Worm (Caenorhabditis elegans) whole organism, late embryonic: ENCODE data around the gene lron-3.

Source experiments
- dve-1 ChIP-seq: sonication (generic microtip); optimal IDR thresholded peaks from 2 replicates; lab custom pipeline; 2017; ENCODE audit warnings: antibody characterized with exemption, mild to moderate bottlenecking, missing genetic modification characterization, missing compliant biosample characterization
- hlh-13 ChIP-seq: fragments of 200-800 bp; sonication (Bioruptor generic); optimal IDR thresholded peaks from 2 replicates; lab custom pipeline; 2018; ENCODE audit warnings: mild to moderate bottlenecking, missing genetic modification characterization, missing compliant biosample characterization
- hlh-30 ChIP-seq: sonication (generic microtip); optimal IDR thresholded peaks from 2 replicates; lab custom pipeline; 2017; ENCODE audit warnings: antibody characterized with exemption, missing genetic modification characterization, missing compliant biosample characterization; ENCODE audit not compliant: insufficient read depth
- pax-1 ChIP-seq: fragments of 150-350 bp; optimal IDR thresholded peaks from 2 replicates; lab custom pipeline; 2014; ENCODE audit warnings: missing biosample characterization, missing genetic modification characterization
- pros-1 ChIP-seq: fragments of 150-350 bp; optimal IDR thresholded peaks from 2 replicates; lab custom pipeline; 2014; ENCODE audit warnings: missing biosample characterization, missing genetic modification reagents, missing genetic modification characterization
- rnt-1 ChIP-seq: sonication (generic microtip); optimal IDR thresholded peaks from 2 replicates; lab custom pipeline; 2016; ENCODE audit warnings: missing genetic modification characterization, missing compliant biosample characterization
- syd-9 ChIP-seq: sonication (generic microtip); optimal IDR thresholded peaks from 2 replicates; lab custom pipeline; 2016; ENCODE audit warnings: mild to moderate bottlenecking, missing genetic modification characterization, moderate library complexity, missing compliant biosample characterization

The lron-3 gene

DNA sequence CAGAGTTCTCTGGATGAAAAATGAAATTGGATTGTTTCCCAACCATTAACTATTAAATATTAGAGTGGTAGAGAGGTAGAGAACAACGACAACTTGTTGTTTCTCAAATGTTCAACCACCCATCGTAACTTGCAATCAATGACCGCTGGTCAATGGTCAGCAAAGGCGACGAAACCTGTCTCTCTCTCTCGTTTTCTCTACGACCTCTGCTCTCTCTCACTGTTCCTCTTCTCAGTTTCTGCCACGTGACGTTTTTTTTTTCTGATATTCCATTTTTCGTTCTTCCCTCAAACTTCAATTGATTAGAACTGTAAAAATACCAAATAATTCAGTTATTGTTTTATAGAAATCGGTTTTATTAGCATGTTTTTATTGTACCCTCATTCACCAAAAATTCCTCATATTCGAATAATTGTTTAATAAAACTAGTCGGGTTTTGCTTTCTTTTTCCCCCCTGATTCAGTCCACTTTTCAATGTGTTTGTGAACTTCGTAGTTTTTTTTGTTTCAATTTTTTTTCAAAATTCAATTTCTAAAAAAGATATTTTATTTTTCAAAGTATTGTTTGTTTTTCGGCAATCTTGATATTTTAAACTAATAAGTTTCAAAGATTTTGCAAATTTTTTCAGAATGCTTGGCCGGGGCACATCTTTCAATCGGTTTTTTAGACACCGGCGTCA is 60.7 kb downstream of the lron-3 start, which contains the start of gene suox-1:
Gene suox-1 (plus strand): TSS at position 629 of the 679 bp plus-strand sequence.
- TF ChIP-seq hlh-13 (GFP tag; lab: Kevin White, UChicago): no peak
- no peak for TF ChIP-seq pax-1 (tag; lab: Kevin White, UChicago)
- TF ChIP-seq syd-9 (tag; lab: Kevin White, UChicago): no peak
- no peak for TF ChIP-seq dve-1 (tag; lab: Kevin White, UChicago)
- no peak for TF ChIP-seq rnt-1 (tag; lab: Kevin White, UChicago)
- peak; percentile 34 for TF ChIP-seq hlh-30 (tag; lab: Kevin White, UChicago)
- no peak for TF ChIP-seq pros-1
